Worm (Caenorhabditis elegans) whole organism, young adult: ENCODE results near the gene R09H10.2.

ENCODE experiments used
- F10E7.11 ChIP-seq: sonication (generic microtip); optimal IDR thresholded peaks from 2 replicates; lab custom pipeline; 2017; ENCODE audit warnings: mild to moderate bottlenecking, missing genetic modification characterization, moderate library complexity, missing compliant biosample characterization
- Y53F4B.3 ChIP-seq: fragments of 200-800 bp; sonication (Bioruptor generic); IDR thresholded peaks from 2 replicates; pipeline ENCODE4 v1.3.6; 2022; ENCODE audit warnings: missing genetic modification reagents, missing genetic modification characterization, missing compliant biosample characterization
- Y53G8AR.9 ChIP-seq: fragments of 200-800 bp; sonication (Bioruptor generic); conservative IDR thresholded peaks from 2 replicates; pipeline ENCODE4 v1.3.6; 2022; ENCODE audit warnings: missing genetic modification reagents, missing genetic modification characterization, missing compliant biosample characterization
- akir-1 ChIP-seq: fragments of 200-800 bp; sonication (Bioruptor generic); optimal IDR thresholded peaks from 2 replicates; lab custom pipeline; 2018; ENCODE audit warnings: mild to moderate bottlenecking, missing genetic modification characterization, moderate library complexity, missing compliant biosample characterization
- ama-1 ChIP-seq, 3 experiments: fragments of 150-350 bp in 1 of 3; sonication (generic microtip) in 2 of 3; optimal IDR thresholded peaks; 2 replicates each; lab custom pipeline; 2014 to 2018; ENCODE audit warnings: missing biosample characterization in 2 of 3, missing genetic modification characterization in 2 of 3, missing genetic modification reagents in 2 of 3
- ceh-27 ChIP-seq: fragments of 200-800 bp; sonication (Bioruptor generic); optimal IDR thresholded peaks from 2 replicates; lab custom pipeline; 2018; ENCODE audit warnings: mild to moderate bottlenecking, missing genetic modification characterization, moderate library complexity, missing compliant biosample characterization
- mxl-1 ChIP-seq: sonication (generic microtip); optimal IDR thresholded peaks from 2 replicates; lab custom pipeline; 2016; ENCODE audit warnings: missing genetic modification characterization, missing compliant biosample characterization
- tbx-9 ChIP-seq: sonication (generic microtip); optimal IDR thresholded peaks from 2 replicates; lab custom pipeline; 2016; ENCODE audit warnings: borderline replicate concordance, missing genetic modification characterization, inconsistent platforms, missing compliant biosample characterization
- unc-130 ChIP-seq: sonication (generic microtip); optimal IDR thresholded peaks from 2 replicates; lab custom pipeline; 2016; ENCODE audit warnings: missing genetic modification reagents, missing genetic modification characterization, missing compliant biosample characterization
- unc-62 ChIP-seq: fragments of 150-350 bp; optimal IDR thresholded peaks from 2 replicates; lab custom pipeline; 2014; ENCODE audit warnings: missing biosample characterization, missing genetic modification reagents, missing genetic modification characterization
- ztf-18 ChIP-seq: sonication (generic microtip); optimal IDR thresholded peaks from 2 replicates; lab custom pipeline; 2016; ENCODE audit warnings: missing genotype, mild to moderate bottlenecking, missing genetic modification characterization, missing compliant biosample characterization

ce11 chrIV:10558415-10558814, 44.3 kb upstream of the R09H10.2 start, which contains the start of gene zim-3:
- TF ChIP-seq ceh-27 (GFP tag; lab: Kevin White, UChicago) (no peak), unc-62 (no peak), ztf-18 (no peak), Y53G8AR.9 (GFP tag; lab: Robert Waterston, UW) (no peak), Y53F4B.3 (GFP tag; lab: Robert Waterston, UW) (no peak), ama-1 (optimal IDR thresholded peaks at IDR 0.05; lab: Kevin White, UChicago) (no peak), ama-1 (GFP tag; optimal IDR thresholded peaks at IDR 0.05; lab: Kevin White, UChicago) (no peak), mxl-1 (tag; lab: Kevin White, UChicago) (no peak), akir-1 (GFP tag; lab: Kevin White, UChicago) (no peak), F10E7.11 (tag; lab: Kevin White, UChicago) (no peak), unc-130 (GFP tag; lab: Kevin White, UChicago) (no peak), tbx-9 (tag; lab: Kevin White, UChicago) (no peak)
